Fruit fly (Drosophila melanogaster) whole organism, prepupa: Measurements from ENCODE around the gene Arp6.

ENCODE experiments used
- CG11762 ChIP-seq: fragments of 200-800 bp; sonication (Bioruptor generic); optimal IDR thresholded peaks from 3 replicates; lab custom pipeline; 2016; ENCODE audit warnings: missing biosample characterization, missing genetic modification characterization; ENCODE audit not compliant: insufficient read depth
- CG1621 ChIP-seq: fragments of 200-800 bp; sonication (Bioruptor generic); optimal IDR thresholded peaks from 3 replicates; lab custom pipeline; 2018; ENCODE audit warnings: missing biosample characterization, mild to moderate bottlenecking, missing genetic modification characterization
- CG16779 ChIP-seq: fragments of 200-800 bp; sonication (Bioruptor generic); optimal IDR thresholded peaks from 3 replicates; lab custom pipeline; 2017; ENCODE audit warnings: missing biosample characterization, mild to moderate bottlenecking, missing genetic modification characterization
- CG4318 ChIP-seq: fragments of 200-800 bp; sonication (Bioruptor generic); optimal IDR thresholded peaks from 3 replicates; lab custom pipeline; 2017; ENCODE audit warnings: missing biosample characterization, mild to moderate bottlenecking, missing genetic modification characterization
- Ets21C ChIP-seq: fragments of 200-800 bp; sonication (Bioruptor generic); optimal IDR thresholded peaks from 3 replicates; lab custom pipeline; 2016; ENCODE audit warnings: missing biosample characterization, missing genetic modification characterization
- fd85E ChIP-seq: fragments of 200-800 bp; sonication (Bioruptor generic); optimal IDR thresholded peaks from 3 replicates; lab custom pipeline; 2016; ENCODE audit warnings: missing biosample characterization, missing genetic modification characterization
- spab ChIP-seq: fragments of 200-800 bp; sonication (Bioruptor generic); optimal IDR thresholded peaks from 2 replicates; lab custom pipeline; 2017; ENCODE audit warnings: missing biosample characterization, mild to moderate bottlenecking, missing genetic modification characterization, missing genetic modification reagents

DNA sequence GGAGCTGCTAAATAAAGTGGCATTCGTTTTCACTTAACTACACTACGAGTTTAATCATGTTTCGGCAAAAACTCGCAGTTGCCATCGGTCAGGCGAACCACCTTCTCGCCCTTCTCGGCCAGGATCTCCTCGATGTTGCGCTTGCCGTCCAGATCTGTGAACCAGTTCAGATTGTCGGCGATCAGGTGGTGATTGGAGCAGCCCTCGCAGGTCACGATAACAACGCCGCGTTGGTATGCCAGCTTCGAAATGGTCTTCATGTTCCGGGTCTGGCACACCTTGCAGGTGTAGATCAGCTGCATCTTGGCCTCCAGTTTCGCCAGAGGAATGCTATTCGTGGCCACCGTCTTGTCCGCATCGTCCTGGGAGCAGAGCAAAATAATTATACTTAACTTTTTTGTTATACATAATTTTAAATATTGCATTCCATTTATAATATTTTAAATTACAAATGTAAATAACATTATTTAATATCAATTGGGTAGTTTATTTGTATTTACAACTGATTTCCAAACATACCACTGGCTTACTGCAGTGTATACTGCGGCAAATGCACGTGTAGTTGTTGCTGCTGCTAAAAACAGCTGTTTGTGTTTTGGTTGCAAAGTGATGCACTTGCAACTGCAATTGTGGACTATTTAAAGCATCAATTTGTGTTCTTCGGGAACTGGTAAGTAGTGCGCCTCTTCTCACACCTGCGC is 3.6 kb downstream of the Arp6 start:
- TF ChIP-seq CG1621 (tag; lab: Kevin White, UChicago) (no peak), CG11762 (GFP tag; lab: Kevin White, UChicago) (no peak), Ets21C (GFP tag; lab: Kevin White, UChicago) (no peak), CG16779 (no peak), spab (GFP tag; lab: Kevin White, UChicago) (no peak), fd85E (GFP tag; lab: Kevin White, UChicago) (no peak), CG4318 (GFP tag; lab: Kevin White, UChicago) (no peak)
